Fruit fly (Drosophila melanogaster): Measurements from ENCODE around the gene CG4116.

The CG4116 gene

dm6 chrX:3097008-3097407 lies 29.6 kb upstream of the CG4116 start (continued):
- no peak for TF ChIP-seq jim (GFP tag; optimal IDR thresholded peaks at IDR 0.05)
- no peak for TF ChIP-seq usp (GFP tag; optimal IDR thresholded peaks at IDR 0.05)

dm6 chrX:3096324-3096723 lies 29.0 kb upstream of the CG4116 start:
- TF ChIP-seq foxo (GFP tag; optimal IDR thresholded peaks at IDR 0.05) (no peak), dl (GFP tag; optimal IDR thresholded peaks at IDR 0.05; ENCODE audit: insufficient read depth in 1 of 2, partially characterized antibody in 2 of 2) (no peak), GATAd (GFP tag; optimal IDR thresholded peaks at IDR 0.05) (no peak), tai (GFP tag; optimal IDR thresholded peaks at IDR 0.05) (no peak), brk (GFP tag; optimal IDR thresholded peaks at IDR 0.05) (no peak), br (GFP tag; optimal IDR thresholded peaks at IDR 0.05) (no peak), ey (GFP tag; optimal IDR thresholded peaks at IDR 0.05) (no peak), jim (GFP tag; optimal IDR thresholded peaks at IDR 0.05) (no peak), Sp1 (GFP tag; optimal IDR thresholded peaks at IDR 0.05) (no peak), Mio (GFP tag; optimal IDR thresholded peaks at IDR 0.05) (no peak), fru (GFP tag; optimal IDR thresholded peaks at IDR 0.05) (no peak), dsf (GFP tag; optimal IDR thresholded peaks at IDR 0.05; ENCODE audit: borderline replicate concordance) (no peak), sage (GFP tag; optimal IDR thresholded peaks at IDR 0.05) (no peak), Myc (optimal IDR thresholded peaks at IDR 0.05) (no peak), woc (GFP tag; optimal IDR thresholded peaks at IDR 0.05) (no peak), HLH106 (tag; optimal IDR thresholded peaks at IDR 0.05) (no peak), usp (GFP tag; optimal IDR thresholded peaks at IDR 0.05) (no peak), Hr78 (GFP tag; optimal IDR thresholded peaks at IDR 0.05) (no peak)

dm6 chrX:3090930-3091329 lies 23.6 kb upstream of the CG4116 start:
- TF ChIP-seq OdsH (GFP tag; optimal IDR thresholded peaks at IDR 0.05) (no peak), Dfd (GFP tag; optimal IDR thresholded peaks at IDR 0.05) (no peak), GATAd (GFP tag; optimal IDR thresholded peaks at IDR 0.05) (no peak), Rel (GFP tag; optimal IDR thresholded peaks at IDR 0.05) (no peak), Rel (tag; optimal IDR thresholded peaks at IDR 0.05) (no peak), brk (GFP tag; optimal IDR thresholded peaks at IDR 0.05) (no peak), CG9705 (GFP tag; optimal IDR thresholded peaks at IDR 0.05) (no peak), foxo (GFP tag; optimal IDR thresholded peaks at IDR 0.05) (no peak), Hnf4 (GFP tag; optimal IDR thresholded peaks at IDR 0.05) (no peak), jim (GFP tag; optimal IDR thresholded peaks at IDR 0.05) (no peak)

dm6 chrX:3087114-3087513 lies 19.8 kb upstream of the CG4116 start:
- no peak for TF ChIP-seq OdsH (GFP tag; optimal IDR thresholded peaks at IDR 0.05)
- no peak for TF ChIP-seq rgr (GFP tag; optimal IDR thresholded peaks at IDR 0.05)
- TF ChIP-seq Rel (GFP tag; optimal IDR thresholded peaks at IDR 0.05), result no peak
- TF ChIP-seq Rel (tag; optimal IDR thresholded peaks at IDR 0.05), result no peak
- no peak for TF ChIP-seq foxo (GFP tag; optimal IDR thresholded peaks at IDR 0.05)
- TF ChIP-seq dsf (GFP tag; optimal IDR thresholded peaks at IDR 0.05; ENCODE audit: borderline replicate concordance), result no peak
- TF ChIP-seq sv (GFP tag; optimal IDR thresholded peaks at IDR 0.05), result no peak
- no peak for TF ChIP-seq sage (GFP tag; optimal IDR thresholded peaks at IDR 0.05)
- no peak for TF ChIP-seq N (GFP tag; optimal IDR thresholded peaks at IDR 0.05)
- no peak for TF ChIP-seq Abd-B (GFP tag; optimal IDR thresholded peaks at IDR 0.05)
- no peak for TF ChIP-seq usp (GFP tag; optimal IDR thresholded peaks at IDR 0.05)
- no peak for TF ChIP-seq Hnf4 (GFP tag; optimal IDR thresholded peaks at IDR 0.05)
- no peak for TF ChIP-seq Hr83 (GFP tag; optimal IDR thresholded peaks at IDR 0.05; ENCODE audit: poor library complexity, severe bottlenecking)
- no peak for TF ChIP-seq GATAd (GFP tag; optimal IDR thresholded peaks at IDR 0.05)
- no peak for TF ChIP-seq dmrt93B (GFP tag; optimal IDR thresholded peaks at IDR 0.05)
- TF ChIP-seq h (GFP tag; optimal IDR thresholded peaks at IDR 0.05), result no peak

- TF ChIP-seq rgr (GFP tag; optimal IDR thresholded peaks at IDR 0.05) (peak; percentile 52), lola (GFP tag; optimal IDR thresholded peaks at IDR 0.05) (no peak), tai (GFP tag; optimal IDR thresholded peaks at IDR 0.05) (no peak), Hnf4 (GFP tag; optimal IDR thresholded peaks at IDR 0.05) (no peak), N (GFP tag; optimal IDR thresholded peaks at IDR 0.05) (no peak), usp (GFP tag; optimal IDR thresholded peaks at IDR 0.05) (no peak), Abd-B (GFP tag; optimal IDR thresholded peaks at IDR 0.05) (no peak), CG32264 (GFP tag; optimal IDR thresholded peaks at IDR 0.05) (peak; percentile 29), pan (optimal IDR thresholded peaks at IDR 0.05) (no peak), OdsH (GFP tag; optimal IDR thresholded peaks at IDR 0.05) (peak; percentile 1), dmrt93B (GFP tag; optimal IDR thresholded peaks at IDR 0.05) (no peak), fru (GFP tag; optimal IDR thresholded peaks at IDR 0.05) (peak; percentile 26), h (GFP tag; optimal IDR thresholded peaks at IDR 0.05) (peak; percentile 62), Rel (GFP tag; optimal IDR thresholded peaks at IDR 0.05) (no peak), Rel (tag; optimal IDR thresholded peaks at IDR 0.05) (no peak), psq (GFP tag; optimal IDR thresholded peaks at IDR 0.05) (no peak), Hr83 (GFP tag; optimal IDR thresholded peaks at IDR 0.05; ENCODE audit: poor library complexity, severe bottlenecking) (no peak), woc (GFP tag; optimal IDR thresholded peaks at IDR 0.05) (peak; percentile 1), Dfd (GFP tag; optimal IDR thresholded peaks at IDR 0.05) (no peak), foxo (GFP tag; optimal IDR thresholded peaks at IDR 0.05) (peak in 1 of 2 experiments; percentile 51), Sp1 (GFP tag; optimal IDR thresholded peaks at IDR 0.05) (no peak), GATAd (GFP tag; optimal IDR thresholded peaks at IDR 0.05) (no peak), Vsx2 (GFP tag; optimal IDR thresholded peaks at IDR 0.05; ENCODE audit: partially characterized antibody) (no peak), br (GFP tag; optimal IDR thresholded peaks at IDR 0.05) (peak; percentile 31), Mio (GFP tag; optimal IDR thresholded peaks at IDR 0.05) (no peak), sv (GFP tag; optimal IDR thresholded peaks at IDR 0.05) (peak; percentile 69), ey (GFP tag; optimal IDR thresholded peaks at IDR 0.05) (peak; percentile 61), CrebA (GFP tag; optimal IDR thresholded peaks at IDR 0.05; ENCODE audit: borderline replicate concordance) (no peak), brk (GFP tag; optimal IDR thresholded peaks at IDR 0.05) (no peak), jim (GFP tag; optimal IDR thresholded peaks at IDR 0.05) (no peak), CG9705 (GFP tag; optimal IDR thresholded peaks at IDR 0.05) (no peak), HLH106 (tag; optimal IDR thresholded peaks at IDR 0.05) (no peak), sage (GFP tag; optimal IDR thresholded peaks at IDR 0.05) (no peak)
Measured at dm6 chrX:3085839-3086238, 18.5 kb upstream of the CG4116 start.
